Fruit fly (Drosophila melanogaster): ENCODE results near the gene Rnf146.

The Rnf146 gene

DNA sequence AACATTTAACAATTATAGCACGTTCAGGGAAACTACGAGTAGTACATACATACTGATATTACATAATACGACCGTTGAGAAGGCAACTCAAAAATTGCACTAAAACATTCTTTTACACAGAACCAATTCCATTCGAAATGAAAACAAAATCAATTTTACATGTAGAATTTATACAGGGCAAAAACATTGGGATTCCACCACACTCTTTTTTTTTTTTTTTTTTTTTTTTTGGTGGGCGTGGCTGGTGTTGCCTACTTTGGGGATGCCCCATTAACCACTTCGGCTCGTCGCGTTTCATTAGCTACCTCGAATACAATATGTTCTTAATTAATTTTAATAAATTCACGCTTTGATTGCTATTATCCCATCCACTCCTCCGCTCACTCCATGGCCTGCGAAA is 8.0 kb upstream of the Rnf146 start:
- no peak for TF ChIP-seq h (GFP tag; optimal IDR thresholded peaks at IDR 0.05)
- no peak for TF ChIP-seq rgr (GFP tag; optimal IDR thresholded peaks at IDR 0.05)
- peak; percentile 66 for TF ChIP-seq Sp1 (GFP tag; optimal IDR thresholded peaks at IDR 0.05)

DNA sequence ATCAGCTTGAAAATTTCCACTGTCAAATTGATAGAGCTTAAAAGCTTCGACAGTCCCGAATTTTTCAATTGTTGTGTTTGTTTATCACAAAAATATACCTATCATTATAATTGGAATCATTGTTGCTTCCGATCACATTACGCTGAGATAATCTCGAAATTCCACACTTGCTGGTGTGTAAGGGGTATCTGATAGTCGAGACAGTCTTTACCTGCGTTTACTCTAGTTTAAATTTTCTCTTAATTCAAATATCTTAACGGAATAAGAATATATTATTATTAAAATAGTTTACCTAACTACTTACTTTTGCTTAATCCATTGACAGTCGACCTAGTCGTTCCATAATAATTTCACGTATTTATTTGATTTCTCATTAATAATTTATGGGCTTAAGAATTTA is 7.5 kb upstream of the Rnf146 start:
- TF ChIP-seq Jra (GFP tag; optimal IDR thresholded peaks at IDR 0.05): no peak
- no peak for TF ChIP-seq GATAd (GFP tag; optimal IDR thresholded peaks at IDR 0.05)
- TF ChIP-seq h (GFP tag; optimal IDR thresholded peaks at IDR 0.05): no peak
- TF ChIP-seq Dif (GFP tag; optimal IDR thresholded peaks at IDR 0.05; ENCODE audit: partially characterized antibody): no peak
- TF ChIP-seq usp (GFP tag; optimal IDR thresholded peaks at IDR 0.05): no peak
- TF ChIP-seq CG32264 (GFP tag; optimal IDR thresholded peaks at IDR 0.05): no peak
- TF ChIP-seq br (GFP tag; optimal IDR thresholded peaks at IDR 0.05): no peak
- TF ChIP-seq CG9705 (GFP tag; optimal IDR thresholded peaks at IDR 0.05): no peak
- TF ChIP-seq lola (GFP tag; optimal IDR thresholded peaks at IDR 0.05): no peak
- TF ChIP-seq dsf (GFP tag; optimal IDR thresholded peaks at IDR 0.05; ENCODE audit: borderline replicate concordance): no peak
- TF ChIP-seq Mio (GFP tag; optimal IDR thresholded peaks at IDR 0.05): no peak
- TF ChIP-seq ey (GFP tag; optimal IDR thresholded peaks at IDR 0.05): no peak
- no peak for TF ChIP-seq OdsH (GFP tag; optimal IDR thresholded peaks at IDR 0.05)
- no peak for TF ChIP-seq Hnf4 (GFP tag; optimal IDR thresholded peaks at IDR 0.05)
- TF ChIP-seq HLH106 (tag; optimal IDR thresholded peaks at IDR 0.05): no peak
- TF ChIP-seq brk (GFP tag; optimal IDR thresholded peaks at IDR 0.05): no peak
- no peak for TF ChIP-seq Sp1 (GFP tag; optimal IDR thresholded peaks at IDR 0.05)
- no peak for TF ChIP-seq Dfd (GFP tag; optimal IDR thresholded peaks at IDR 0.05)
- no peak for TF ChIP-seq Hr78 (GFP tag; optimal IDR thresholded peaks at IDR 0.05)
- TF ChIP-seq sv (GFP tag; optimal IDR thresholded peaks at IDR 0.05): no peak

DNA sequence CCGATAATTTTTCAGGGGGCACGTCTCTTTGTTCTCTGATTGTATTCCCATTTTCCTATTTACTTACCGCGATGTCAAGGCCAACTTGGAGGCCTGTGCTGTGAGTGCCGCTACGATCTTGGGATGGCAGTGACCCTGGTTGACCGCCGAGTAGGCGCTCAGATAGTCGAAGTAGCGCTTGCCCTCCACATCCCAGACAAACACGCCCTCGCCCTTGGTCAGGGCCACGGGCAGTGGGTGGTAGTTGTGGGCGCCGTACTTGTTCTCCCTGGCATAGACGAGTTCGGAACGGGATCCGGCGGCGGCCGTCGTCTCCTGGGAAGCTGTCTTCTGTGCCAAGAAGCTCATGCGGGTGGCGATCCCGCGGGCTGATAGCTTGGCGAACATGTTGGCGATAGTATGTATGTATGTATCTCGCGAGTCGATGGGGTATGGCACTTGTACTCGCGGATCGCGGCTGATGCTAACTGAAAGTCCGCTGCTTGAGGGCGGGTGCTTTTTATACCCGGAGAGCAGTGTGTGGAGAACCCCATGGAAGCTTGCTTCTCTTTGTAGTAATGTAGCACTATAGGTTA is 6.8 kb upstream of the Rnf146 start, which contains the start of gene Oat:
Gene Oat, minus strand, starts transcription at position 478 of the 575 bp plus-strand sequence.
- TF ChIP-seq foxo (GFP tag; optimal IDR thresholded peaks at IDR 0.05): no peak
- no peak for TF ChIP-seq Rel (GFP tag; optimal IDR thresholded peaks at IDR 0.05)
- peak; percentile 25 for TF ChIP-seq Rel (tag; optimal IDR thresholded peaks at IDR 0.05)

DNA sequence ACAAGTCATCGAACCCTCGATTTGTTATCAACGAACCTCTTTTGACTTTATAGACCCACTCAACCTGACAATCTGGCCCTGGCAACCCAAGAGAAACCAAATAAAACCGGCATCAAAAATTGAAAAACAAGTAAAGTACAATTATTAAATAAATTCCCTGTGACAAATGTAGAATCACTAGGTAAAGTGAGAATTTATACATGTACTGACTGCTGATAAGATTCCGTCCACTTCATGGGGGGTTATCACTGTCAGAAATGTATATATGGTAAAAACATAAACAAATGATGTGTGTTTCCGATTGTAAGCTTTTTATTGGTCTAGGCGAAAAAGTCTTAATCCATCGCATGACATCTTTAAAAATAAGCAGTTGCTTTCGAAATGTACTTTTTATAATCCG is 6.0 kb upstream of the Rnf146 start:
- TF ChIP-seq br (GFP tag; optimal IDR thresholded peaks at IDR 0.05) (no peak), Rel (GFP tag; optimal IDR thresholded peaks at IDR 0.05) (no peak), Rel (tag; optimal IDR thresholded peaks at IDR 0.05) (peak; percentile 95), rgr (GFP tag; optimal IDR thresholded peaks at IDR 0.05) (peak; percentile 45), Dfd (GFP tag; optimal IDR thresholded peaks at IDR 0.05) (no peak)

DNA sequence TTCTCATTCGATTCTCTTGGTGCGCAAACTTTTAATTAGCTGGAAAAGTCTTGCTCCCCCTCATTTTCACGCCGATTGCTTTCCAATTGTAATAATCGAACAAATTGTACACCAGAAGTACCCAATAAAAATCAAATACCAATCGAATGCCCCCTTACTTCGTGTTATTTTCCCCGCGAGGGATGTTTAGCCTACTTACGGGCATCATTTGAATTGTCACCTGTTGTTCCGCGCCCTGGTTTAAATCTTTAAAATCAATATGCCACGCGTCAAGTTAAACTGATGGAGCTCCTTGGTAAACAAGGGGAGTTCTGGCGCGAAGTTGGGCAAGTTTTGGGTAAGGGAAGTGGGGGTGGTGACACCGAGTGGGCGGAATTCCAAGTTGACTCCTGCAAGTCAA is 3.7 kb upstream of the Rnf146 start:
- TF ChIP-seq GATAd (GFP tag; optimal IDR thresholded peaks at IDR 0.05) (no peak), ey (GFP tag; optimal IDR thresholded peaks at IDR 0.05) (no peak), h (GFP tag; optimal IDR thresholded peaks at IDR 0.05) (peak; percentile 34), Dif (GFP tag; optimal IDR thresholded peaks at IDR 0.05; ENCODE audit: partially characterized antibody) (no peak), dsf (GFP tag; optimal IDR thresholded peaks at IDR 0.05; ENCODE audit: borderline replicate concordance) (no peak), br (GFP tag; optimal IDR thresholded peaks at IDR 0.05) (no peak)

DNA sequence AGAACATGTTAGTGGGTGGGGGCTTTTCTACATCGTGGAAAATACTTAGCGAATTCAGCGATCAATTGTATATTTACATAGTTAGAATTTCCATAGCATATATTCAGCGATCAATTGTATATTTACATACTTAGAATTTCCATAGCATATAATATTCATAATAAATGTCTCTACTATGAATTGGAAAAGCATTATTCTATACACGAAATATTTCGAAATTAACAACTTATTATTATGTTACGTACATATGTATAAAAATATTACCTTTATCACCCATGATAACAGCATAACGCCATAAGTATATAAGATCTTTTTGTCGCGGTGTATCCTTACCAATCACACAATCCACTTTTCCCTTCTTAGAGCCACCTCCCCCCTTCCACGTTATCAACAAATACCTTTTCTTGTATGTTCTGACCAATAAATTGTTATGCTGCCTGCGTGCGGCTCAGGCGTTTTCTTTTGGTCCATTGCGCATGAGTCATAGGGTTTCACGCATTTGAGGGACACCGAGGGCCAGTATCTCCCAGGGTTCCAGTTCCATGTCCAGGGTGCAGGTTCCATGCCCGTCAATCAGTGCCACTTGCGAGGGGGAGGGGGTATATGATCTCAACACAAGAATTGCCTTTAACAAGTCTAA is 5.7 kb downstream of the Rnf146 start:
- TF ChIP-seq GATAd (GFP tag; optimal IDR thresholded peaks at IDR 0.05) (no peak), foxo (GFP tag; optimal IDR thresholded peaks at IDR 0.05) (peak in 1 of 2 experiments; percentile 43), HLH106 (tag; optimal IDR thresholded peaks at IDR 0.05) (peak; percentile 31), Sp1 (GFP tag; optimal IDR thresholded peaks at IDR 0.05) (peak; percentile 41), ey (GFP tag; optimal IDR thresholded peaks at IDR 0.05) (peak; percentile 25), sv (GFP tag; optimal IDR thresholded peaks at IDR 0.05) (peak; percentile 45), h (GFP tag; optimal IDR thresholded peaks at IDR 0.05) (peak; percentile 36), OdsH (GFP tag; optimal IDR thresholded peaks at IDR 0.05) (peak; percentile 39), Abd-B (GFP tag; optimal IDR thresholded peaks at IDR 0.05) (no peak), br (GFP tag; optimal IDR thresholded peaks at IDR 0.05) (no peak), Jra (GFP tag; optimal IDR thresholded peaks at IDR 0.05) (peak; percentile 19), psq (GFP tag; optimal IDR thresholded peaks at IDR 0.05) (peak; percentile 53), Vsx2 (GFP tag; optimal IDR thresholded peaks at IDR 0.05; ENCODE audit: partially characterized antibody) (no peak)

All from whole organism, wandering third instar larva.